Fruit fly (Drosophila melanogaster): ENCODE results near the gene kni.

- TF ChIP-seq CG8478 (optimal IDR thresholded peaks at IDR 0.05), result no peak
- TF ChIP-seq CTCF (optimal IDR thresholded peaks at IDR 0.05), result no peak
These were observed 27.8 kb downstream of the kni start for dm6 chr3L:20667408-20667807.

All from S2 (cell line).